Worm (Caenorhabditis elegans): Measurements from ENCODE around the gene C35A5.8.

DNA sequence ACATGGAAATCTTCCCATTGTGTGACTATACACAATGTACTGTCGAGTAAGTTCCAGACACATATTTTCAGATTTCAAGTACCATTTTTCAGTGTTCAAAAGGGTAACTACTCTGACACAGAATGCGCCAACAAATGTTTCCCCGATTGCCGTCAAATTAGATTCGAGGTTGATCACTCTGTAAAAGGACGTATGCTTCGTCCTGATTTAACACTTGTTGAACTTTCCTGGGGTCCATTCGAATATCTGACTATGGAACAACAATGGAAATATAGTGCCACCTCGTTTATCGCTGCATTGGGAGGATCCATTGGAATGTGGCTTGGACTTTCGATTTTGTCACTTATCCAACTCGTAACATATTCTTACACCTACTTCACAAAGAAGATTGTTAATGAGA is 48.5 kb upstream of the C35A5.8 start:
- TF ChIP-seq nhr-77 (tag; optimal IDR thresholded peaks at IDR 0.05) (no peak), elt-2 (tag; optimal IDR thresholded peaks at IDR 0.05) (no peak), elt-3 (tag; optimal IDR thresholded peaks at IDR 0.05) (no peak), mdl-1 (tag; optimal IDR thresholded peaks at IDR 0.05) (no peak), pqm-1 (tag; optimal IDR thresholded peaks at IDR 0.05) (no peak), ceh-82 (tag; optimal IDR thresholded peaks at IDR 0.05) (no peak), nhr-12 (tag; optimal IDR thresholded peaks at IDR 0.05) (no peak)
